Worm (Caenorhabditis elegans): ENCODE results near the gene T26C12.1.

T26C12.1 gene

DNA sequence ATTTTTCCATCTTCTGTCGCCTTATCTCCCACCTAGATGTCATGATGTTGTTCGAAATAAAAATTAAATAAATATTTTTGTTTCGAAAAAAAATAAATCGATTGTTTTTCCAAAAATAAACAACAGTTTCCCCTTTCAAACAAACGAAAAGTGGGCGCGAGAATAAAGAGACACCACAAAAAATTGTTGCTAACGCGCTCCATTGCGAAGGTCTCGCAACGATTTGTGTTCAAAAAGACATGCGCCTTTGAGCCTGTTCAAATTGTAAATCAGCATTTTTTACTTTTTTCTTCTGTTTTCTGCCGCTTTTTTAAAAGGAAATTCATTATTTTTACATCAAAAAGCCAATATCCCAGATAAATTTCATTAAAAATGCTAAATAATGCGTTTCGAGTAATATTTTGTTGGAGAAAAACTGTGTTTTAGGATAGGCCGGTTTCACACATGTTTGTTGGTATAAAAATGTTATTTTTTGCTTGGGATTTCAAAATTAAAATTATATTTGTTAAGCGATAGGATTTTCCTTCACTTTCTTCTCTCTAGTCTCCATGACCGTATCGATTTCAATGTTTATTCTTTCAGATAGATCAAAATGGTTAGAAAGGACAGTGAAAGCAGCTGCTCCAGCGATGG, 36.0 kb downstream of the T26C12.1 start, which contains the start of gene W08E12.7 (continued):
- TF ChIP-seq zip-4 (GFP tag; optimal IDR thresholded peaks at IDR 0.05) (peak; percentile 67), hpl-2 (GFP tag; optimal IDR thresholded peaks at IDR 0.05) (peak; percentile 89), hlh-17 (GFP tag; optimal IDR thresholded peaks at IDR 0.05; ENCODE audit: borderline replicate concordance) (no peak), zag-1 (tag; optimal IDR thresholded peaks at IDR 0.05) (peak; percentile 50), ztf-11 (tag; optimal IDR thresholded peaks at IDR 0.05) (peak in 1 of 2 experiments; percentile 78), sox-4 (tag; optimal IDR thresholded peaks at IDR 0.05) (peak; percentile 64), nhr-19 (GFP tag; conservative IDR thresholded peaks at IDR 0.05) (peak; percentile 92), elt-3 (tag; optimal IDR thresholded peaks at IDR 0.05) (peak in 5 of 6 experiments; percentile 22 to 98 (median 81)), pqm-1 (tag; optimal IDR thresholded peaks at IDR 0.05) (no peak), C16A3.4 (tag; optimal IDR thresholded peaks at IDR 0.05) (peak; percentile 98), ceh-8 (GFP tag; optimal IDR thresholded peaks at IDR 0.05) (peak; percentile 54), fkh-10 (GFP tag; optimal IDR thresholded peaks at IDR 0.05) (peak; percentile 69), unc-62 (GFP tag; optimal IDR thresholded peaks at IDR 0.05) (no peak), unc-98 (GFP tag; IDR thresholded peaks at IDR 0.05) (no peak; the same call in 1 of the 2 replicates), isw-1 (GFP tag; IDR thresholded peaks at IDR 0.05) (peak; percentile 93), mef-2 (tag; optimal IDR thresholded peaks at IDR 0.05) (peak; percentile 35), nhr-11 (tag; optimal IDR thresholded peaks at IDR 0.05) (peak; percentile 68), efl-3 (GFP tag; optimal IDR thresholded peaks at IDR 0.05) (no peak), blmp-1 (tag; optimal IDR thresholded peaks at IDR 0.05) (peak; percentile 91), rnt-1 (tag; optimal IDR thresholded peaks at IDR 0.05) (peak; percentile 95), ces-1 (GFP tag; optimal IDR thresholded peaks at IDR 0.05) (no peak), elt-2 (tag; optimal IDR thresholded peaks at IDR 0.05) (peak; percentile 40), swsn-7 (tag; optimal IDR thresholded peaks at IDR 0.05) (peak; percentile 93), nhr-84 (tag; optimal IDR thresholded peaks at IDR 0.05) (no peak), vab-15 (tag; optimal IDR thresholded peaks at IDR 0.05) (peak; percentile 85), tlp-1 (tag; optimal IDR thresholded peaks at IDR 0.05) (no peak), ceh-82 (tag; optimal IDR thresholded peaks at IDR 0.05) (peak; percentile 94 to 98 (median 94)), hlh-4 (tag; optimal IDR thresholded peaks at IDR 0.05) (no peak), sptf-1 (tag; optimal IDR thresholded peaks at IDR 0.05) (no peak), lin-14 (GFP tag; optimal IDR thresholded peaks at IDR 0.05) (peak; percentile 95), lin-13 (GFP tag; optimal IDR thresholded peaks at IDR 0.05) (peak; percentile 95), ama-1 (optimal IDR thresholded peaks at IDR 0.05) (peak; percentile 84), snpc-4 (tag; optimal IDR thresholded peaks at IDR 0.05) (peak; percentile 76), nhr-237 (tag; optimal IDR thresholded peaks at IDR 0.05) (peak; percentile 94), efl-1 (optimal IDR thresholded peaks at IDR 0.05) (peak; percentile 94 to 96), efl-1 (GFP tag; optimal IDR thresholded peaks at IDR 0.05 in 1 of 2) (peak; percentile 88 to 99), grh-1 (GFP tag; IDR thresholded peaks at IDR 0.05) (peak; percentile 75), ztf-4 (tag; optimal IDR thresholded peaks at IDR 0.05) (peak; percentile 80), unc-30 (tag; optimal IDR thresholded peaks at IDR 0.05) (no peak), ceh-63 (GFP tag; optimal IDR thresholded peaks at IDR 0.05) (no peak), alr-1 (tag; optimal IDR thresholded peaks at IDR 0.05; ENCODE audit: borderline replicate concordance) (no peak), nhr-90 (tag; optimal IDR thresholded peaks at IDR 0.05; ENCODE audit: poor library complexity) (peak; percentile 90), nhr-28 (tag; optimal IDR thresholded peaks at IDR 0.05) (no peak), F16B12.6 (tag; optimal IDR thresholded peaks at IDR 0.05) (peak; percentile 75), irx-1 (tag; optimal IDR thresholded peaks at IDR 0.05) (peak; percentile 86), lin-35 (GFP tag; optimal IDR thresholded peaks at IDR 0.05) (peak; percentile 94 to 96), xbp-1 (tag; optimal IDR thresholded peaks at IDR 0.05) (peak; percentile 92), nhr-71 (tag; optimal IDR thresholded peaks at IDR 0.05) (peak; percentile 97), lin-15B (tag; optimal IDR thresholded peaks at IDR 0.05) (peak; percentile 99), nhr-77 (tag; optimal IDR thresholded peaks at IDR 0.05) (peak; percentile 96), mab-9 (GFP tag; IDR thresholded peaks at IDR 0.05) (peak; percentile 82), lir-3 (tag; optimal IDR thresholded peaks at IDR 0.05; ENCODE audit: poor library complexity) (peak; percentile 83)

Data from whole organism, L1 larva.